Worm (Caenorhabditis elegans) whole organism, L1 larva: ENCODE measurements around the gene C45G9.15.

ENCODE experiments used
- C04F5.9 ChIP-seq: sonication (generic microtip); optimal IDR thresholded peaks from 2 replicates; lab custom pipeline; 2016; ENCODE audit warnings: missing genetic modification characterization, missing compliant biosample characterization
- C16A3.4 ChIP-seq: fragments of 150-350 bp; optimal IDR thresholded peaks from 2 replicates; lab custom pipeline; 2014; ENCODE audit warnings: missing biosample characterization, missing genetic modification characterization
- F16B12.6 ChIP-seq: fragments of 150-350 bp; optimal IDR thresholded peaks from 2 replicates; lab custom pipeline; 2014; ENCODE audit warnings: missing biosample characterization, missing genetic modification characterization
- aly-2 ChIP-seq: fragments of 150-350 bp; optimal IDR thresholded peaks from 2 replicates; lab custom pipeline; 2014; ENCODE audit warnings: missing biosample characterization, missing genetic modification characterization
- ama-1 ChIP-seq: fragments of 150-350 bp; optimal IDR thresholded peaks from 2 replicates; lab custom pipeline; 2014
- blmp-1 ChIP-seq: fragments of 150-350 bp; optimal IDR thresholded peaks from 2 replicates; lab custom pipeline; 2014; ENCODE audit warnings: missing biosample characterization, missing genetic modification characterization
- ceh-63 ChIP-seq: fragments of 200-800 bp; sonication (Bioruptor generic); optimal IDR thresholded peaks from 2 replicates; lab custom pipeline; 2018; ENCODE audit warnings: mild to moderate bottlenecking, missing genetic modification characterization, missing compliant biosample characterization
- ceh-8 ChIP-seq: fragments of 200-800 bp; sonication (Bioruptor generic); optimal IDR thresholded peaks from 2 replicates; lab custom pipeline; 2018; ENCODE audit warnings: mild to moderate bottlenecking, missing genetic modification characterization, moderate library complexity, missing compliant biosample characterization
- ceh-82 ChIP-seq, 3 experiments: fragments of 150-350 bp in 1 of 3; sonication (generic microtip) in 2 of 3; optimal IDR thresholded peaks; 2 replicates each; lab custom pipeline; 2014 to 2017; ENCODE audit warnings: missing biosample characterization in 3 of 3, missing genetic modification characterization in 3 of 3
- ceh-88 ChIP-seq: fragments of 200-800 bp; sonication (Bioruptor generic); IDR thresholded peaks from 2 replicates; pipeline ENCODE4 v1.3.6; 2022; ENCODE audit warnings: missing genetic modification characterization, missing compliant biosample characterization
- ceh-90 ChIP-seq: sonication (generic microtip); optimal IDR thresholded peaks from 2 replicates; lab custom pipeline; 2016; ENCODE audit warnings: missing genetic modification characterization, missing compliant biosample characterization
- dpl-1 ChIP-seq, 3 experiments: fragments of 150-350 bp in 2 of 3; sonication (generic microtip) in 1 of 3; optimal IDR thresholded peaks; 2 replicates each; lab custom pipeline; 2014 to 2017; ENCODE audit warnings: missing biosample characterization in 3 of 3, missing genetic modification characterization in 3 of 3, missing genetic modification reagents in 3 of 3
- efl-1 ChIP-seq, 4 experiments: fragments of 150-350 bp; optimal IDR thresholded peaks in 3 of 4; peaks in 1 of 4; 1 replicate in 1 of 4; 2 replicates in 3 of 4; lab custom pipeline; 2014; ENCODE audit warnings: missing biosample characterization in 2 of 4, missing genetic modification characterization in 2 of 4, missing genetic modification reagents in 2 of 4
- egl-13 ChIP-seq: sonication (generic microtip); optimal IDR thresholded peaks from 2 replicates; lab custom pipeline; 2016; ENCODE audit warnings: missing genotype, missing genetic modification reagents, missing genetic modification characterization, missing compliant biosample characterization
- elt-3 ChIP-seq, 6 experiments: fragments of 150-350 bp in 1 of 6; sonication (generic microtip); optimal IDR thresholded peaks; 2 replicates each; lab custom pipeline; 2017 to 2018; ENCODE audit warnings: missing biosample characterization in 6 of 6, missing genetic modification characterization in 6 of 6, inconsistent platforms in 1 of 6
- fkh-10 ChIP-seq: sonication (generic microtip); optimal IDR thresholded peaks from 2 replicates; lab custom pipeline; 2017; ENCODE audit warnings: missing biosample characterization, missing genetic modification reagents, missing genetic modification characterization
- fkh-8 ChIP-seq: sonication (generic microtip); optimal IDR thresholded peaks from 2 replicates; lab custom pipeline; 2016; ENCODE audit warnings: mild to moderate bottlenecking, missing genetic modification characterization, missing compliant biosample characterization
- fos-1 ChIP-seq: fragments of 150-350 bp; optimal IDR thresholded peaks from 2 replicates; lab custom pipeline; 2014; ENCODE audit warnings: missing biosample characterization, missing genetic modification characterization
- hlh-17 ChIP-seq: fragments of 200-800 bp; sonication (Bioruptor generic); optimal IDR thresholded peaks from 2 replicates; lab custom pipeline; 2018; ENCODE audit warnings: missing genetic modification characterization, mild to moderate bottlenecking, missing compliant biosample characterization, moderate library complexity, borderline replicate concordance
- irx-1 ChIP-seq: sonication (generic microtip); optimal IDR thresholded peaks from 2 replicates; lab custom pipeline; 2016; ENCODE audit warnings: missing genetic modification characterization, missing compliant biosample characterization
- jun-1 ChIP-seq: fragments of 150-350 bp; optimal IDR thresholded peaks from 2 replicates; lab custom pipeline; 2014; ENCODE audit warnings: missing biosample characterization, missing genetic modification reagents, missing genetic modification characterization
- lin-14 ChIP-seq: fragments of 200-800 bp; sonication (Bioruptor generic); optimal IDR thresholded peaks from 2 replicates; lab custom pipeline; 2018; ENCODE audit warnings: mild to moderate bottlenecking, missing genetic modification characterization, moderate library complexity, missing compliant biosample characterization
- lir-3 ChIP-seq: sonication (generic microtip); optimal IDR thresholded peaks from 2 replicates; lab custom pipeline; 2016; ENCODE audit warnings: mild to moderate bottlenecking, missing genetic modification characterization, moderate library complexity, missing compliant biosample characterization; ENCODE audit not compliant: poor library complexity
- lsy-2 ChIP-seq, 2 experiments: fragments of 150-350 bp; optimal IDR thresholded peaks; 2 replicates each; lab custom pipeline; 2014; ENCODE audit warnings: missing biosample characterization in 2 of 2, missing genetic modification characterization in 2 of 2
- mab-9 ChIP-seq: fragments of 200-800 bp; sonication (Bioruptor generic); IDR thresholded peaks from 2 replicates; pipeline ENCODE4 v1.3.6; 2022; ENCODE audit warnings: missing genetic modification reagents, missing genetic modification characterization, missing compliant biosample characterization
- mef-2 ChIP-seq: fragments of 150-350 bp; optimal IDR thresholded peaks from 2 replicates; lab custom pipeline; 2014; ENCODE audit warnings: missing biosample characterization, missing genetic modification characterization
- mep-1 ChIP-seq: fragments of 150-350 bp; optimal IDR thresholded peaks from 2 replicates; lab custom pipeline; 2014; ENCODE audit warnings: missing biosample characterization, missing genetic modification characterization
- nhr-11 ChIP-seq: fragments of 150-350 bp; optimal IDR thresholded peaks from 2 replicates; lab custom pipeline; 2014; ENCODE audit warnings: missing biosample characterization, missing genetic modification characterization
- nhr-19 ChIP-seq: fragments of 200-800 bp; sonication (Bioruptor generic); conservative IDR thresholded peaks from 2 replicates; pipeline ENCODE4 v1.3.6; 2022; ENCODE audit warnings: missing genetic modification characterization, missing compliant biosample characterization
- nhr-20 ChIP-seq: sonication (generic microtip); optimal IDR thresholded peaks from 2 replicates; lab custom pipeline; 2016; ENCODE audit warnings: mild to moderate bottlenecking, missing genetic modification characterization, missing compliant biosample characterization
- nhr-237 ChIP-seq: fragments of 150-350 bp; optimal IDR thresholded peaks from 2 replicates; lab custom pipeline; 2014; ENCODE audit warnings: missing biosample characterization, missing genetic modification characterization
- nhr-28 ChIP-seq: fragments of 150-350 bp; optimal IDR thresholded peaks from 2 replicates; lab custom pipeline; 2014; ENCODE audit warnings: missing biosample characterization, missing genetic modification characterization
- nhr-71 ChIP-seq: sonication (generic microtip); optimal IDR thresholded peaks from 2 replicates; lab custom pipeline; 2016; ENCODE audit warnings: mild to moderate bottlenecking, missing genetic modification characterization, moderate library complexity, missing compliant biosample characterization
- nhr-76 ChIP-seq: sonication (generic microtip); optimal IDR thresholded peaks from 2 replicates; lab custom pipeline; 2017; ENCODE audit warnings: missing biosample characterization, missing genetic modification characterization
- nhr-77 ChIP-seq: fragments of 150-350 bp; optimal IDR thresholded peaks from 2 replicates; lab custom pipeline; 2014; ENCODE audit warnings: missing biosample characterization, missing genetic modification characterization
- nhr-84 ChIP-seq: sonication (generic microtip); optimal IDR thresholded peaks from 2 replicates; lab custom pipeline; 2017; ENCODE audit warnings: missing biosample characterization, missing genetic modification characterization
- nhr-85 ChIP-seq: sonication (generic microtip); peaks from one replicate; lab custom pipeline; 2016; ENCODE audit warnings: missing genetic modification characterization, inconsistent platforms, missing compliant biosample characterization
- nhr-90 ChIP-seq: sonication (generic microtip); optimal IDR thresholded peaks from 2 replicates; lab custom pipeline; 2016; ENCODE audit warnings: mild to moderate bottlenecking, missing genetic modification characterization, missing compliant biosample characterization; ENCODE audit not compliant: poor library complexity
- pag-3 ChIP-seq: sonication (generic microtip); optimal IDR thresholded peaks from 2 replicates; lab custom pipeline; 2017; ENCODE audit warnings: missing genetic modification characterization, mild to moderate bottlenecking, missing compliant biosample characterization, antibody characterized with exemption, borderline replicate concordance; ENCODE audit not compliant: insufficient read depth
- pax-3 ChIP-seq: fragments of 200-800 bp; sonication (Bioruptor generic); optimal IDR thresholded peaks from 2 replicates; lab custom pipeline; 2018; ENCODE audit warnings: mild to moderate bottlenecking, missing genetic modification characterization, moderate library complexity, missing compliant biosample characterization
- snpc-4 ChIP-seq: fragments of 150-350 bp; optimal IDR thresholded peaks from 2 replicates; lab custom pipeline; 2014; ENCODE audit warnings: missing biosample characterization, missing genetic modification characterization
- snu-23 ChIP-seq: sonication (generic microtip); optimal IDR thresholded peaks from 2 replicates; lab custom pipeline; 2016; ENCODE audit warnings: missing genetic modification characterization, missing compliant biosample characterization
- sox-4 ChIP-seq: sonication (generic microtip); optimal IDR thresholded peaks from 2 replicates; lab custom pipeline; 2016; ENCODE audit warnings: missing genetic modification characterization, missing compliant biosample characterization
- sup-37 ChIP-seq: fragments of 200-800 bp; sonication (Bioruptor generic); optimal IDR thresholded peaks from 2 replicates; lab custom pipeline; 2018; ENCODE audit warnings: mild to moderate bottlenecking, missing genetic modification characterization, missing compliant biosample characterization
- tbx-2 ChIP-seq: sonication (generic microtip); optimal IDR thresholded peaks from 2 replicates; lab custom pipeline; 2016; ENCODE audit warnings: missing genetic modification characterization, missing compliant biosample characterization
- tlp-1 ChIP-seq: fragments of 150-350 bp; optimal IDR thresholded peaks from 2 replicates; lab custom pipeline; 2014; ENCODE audit warnings: missing biosample characterization, missing genetic modification characterization
- unc-30 ChIP-seq: sonication (generic microtip); optimal IDR thresholded peaks from 2 replicates; lab custom pipeline; 2017; ENCODE audit warnings: missing biosample characterization, missing genetic modification characterization
- unc-62 ChIP-seq: fragments of 150-350 bp; optimal IDR thresholded peaks from 2 replicates; lab custom pipeline; 2014; ENCODE audit warnings: missing biosample characterization, missing genetic modification reagents, missing genetic modification characterization
- unc-86 ChIP-seq: sonication (generic microtip); optimal IDR thresholded peaks from 2 replicates; lab custom pipeline; 2016; ENCODE audit warnings: missing genetic modification characterization, missing compliant biosample characterization
- zag-1 ChIP-seq: fragments of 150-350 bp; optimal IDR thresholded peaks from 2 replicates; lab custom pipeline; 2014; ENCODE audit warnings: missing biosample characterization, missing genetic modification characterization
- zip-4 ChIP-seq: fragments of 200-800 bp; sonication (Bioruptor generic); optimal IDR thresholded peaks from 2 replicates; lab custom pipeline; 2018; ENCODE audit warnings: mild to moderate bottlenecking, missing genetic modification characterization, moderate library complexity, missing compliant biosample characterization
- ztf-11 ChIP-seq, 2 experiments: sonication (generic microtip); optimal IDR thresholded peaks; 2 replicates each; lab custom pipeline; 2016 to 2017; ENCODE audit warnings: missing genetic modification characterization in 2 of 2, missing biosample characterization in 1 of 2, missing compliant biosample characterization in 1 of 2

The C45G9.15 gene

DNA sequence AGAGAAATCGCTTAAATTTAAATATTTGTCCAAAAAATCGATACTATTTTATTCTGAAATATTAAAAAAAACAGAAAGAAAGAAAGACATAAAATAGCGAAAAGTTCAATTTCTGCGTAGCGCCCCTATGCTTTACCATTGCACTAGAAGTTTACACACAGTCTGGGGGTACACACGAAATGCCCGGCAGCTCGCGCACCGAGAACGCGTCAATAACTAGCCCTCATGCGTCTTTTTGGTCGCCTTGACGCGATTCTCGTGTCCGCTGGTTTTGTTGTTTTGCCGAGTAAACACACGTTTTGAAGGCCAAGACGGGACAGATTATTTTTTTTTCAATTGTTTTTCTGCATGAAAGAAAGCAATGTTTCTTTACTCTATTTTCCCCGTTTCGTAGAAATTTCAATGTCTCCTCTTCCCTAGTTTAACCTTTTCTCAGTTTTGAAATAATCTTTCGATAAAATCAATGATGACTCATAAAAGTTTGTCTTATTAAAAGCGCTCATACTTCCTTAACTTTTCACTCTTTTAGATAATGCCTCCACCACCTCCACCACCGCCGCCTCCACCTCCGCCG lies 33.6 kb downstream of the C45G9.15 start, which contains the start of gene wip-1 (continued):
- TF ChIP-seq nhr-90 (peak; percentile 99), snpc-4 (tag; lab: Kevin White, UChicago) (peak; percentile 92), mab-9 (GFP tag; lab: Robert Waterston, UW) (peak; percentile 89), irx-1 (tag; lab: Kevin White, UChicago) (peak; percentile 96), zag-1 (tag; lab: Kevin White, UChicago) (peak; percentile 57), egl-13 (tag; lab: Kevin White, UChicago) (peak; percentile 95), aly-2 (peak; percentile 88), lin-14 (peak; percentile 99), nhr-77 (tag; lab: Kevin White, UChicago) (peak; percentile 97), unc-62 (GFP tag; lab: Kevin White, UChicago) (peak; percentile 23), C04F5.9 (peak; percentile 95), ceh-88 (GFP tag; lab: Robert Waterston, UW) (peak; percentile 95), unc-86 (peak; percentile 97), ceh-90 (tag; lab: Kevin White, UChicago) (peak; percentile 56), tbx-2 (tag; lab: Kevin White, UChicago) (peak; percentile 99), pax-3 (tag; lab: Kevin White, UChicago) (peak; percentile 94), nhr-237 (tag; lab: Kevin White, UChicago) (peak; percentile 94), fos-1 (peak; percentile 94), zip-4 (peak; percentile 88), unc-30 (no peak), fkh-8 (peak; percentile 98), sox-4 (tag; lab: Kevin White, UChicago) (peak; percentile 93), F16B12.6 (tag; lab: Kevin White, UChicago) (peak; percentile 71), mef-2 (tag; lab: Kevin White, UChicago) (peak; percentile 92), jun-1 (peak; percentile 97), snu-23 (peak; percentile 99), nhr-71 (tag; lab: Kevin White, UChicago) (peak; percentile 99), ceh-82 (tag; optimal IDR thresholded peaks at IDR 0.05; lab: Kevin White, UChicago) (peak; percentile 96 to 99 (median 97)), ztf-11 (tag; optimal IDR thresholded peaks at IDR 0.05; lab: Kevin White, UChicago) (peak in 1 of 2 experiments; percentile 95), efl-1 (optimal IDR thresholded peaks at IDR 0.05; lab: Kevin White, UChicago) (peak; percentile 94 to 95), efl-1 (GFP tag; optimal IDR thresholded peaks at IDR 0.05 in 1 of 2; lab: Kevin White, UChicago) (peak; percentile 86 to 99), lir-3 (peak; percentile 91), lsy-2 (tag; optimal IDR thresholded peaks at IDR 0.05; lab: Kevin White, UChicago) (peak; percentile 97), tlp-1 (no peak), nhr-28 (tag; lab: Kevin White, UChicago) (no peak), nhr-76 (tag; lab: Kevin White, UChicago) (peak; percentile 61), ceh-63 (GFP tag; lab: Kevin White, UChicago) (no peak), hlh-17 (GFP tag; lab: Kevin White, UChicago) (no peak), sup-37 (peak; percentile 93), ceh-8 (peak; percentile 95), ama-1 (lab: Kevin White, UChicago) (peak; percentile 73), pag-3 (tag; lab: Kevin White, UChicago) (peak; percentile 44), nhr-85 (tag; lab: Kevin White, UChicago) (peak; percentile 99), C16A3.4 (tag; lab: Kevin White, UChicago) (peak; percentile 99), nhr-19 (GFP tag; lab: Robert Waterston, UW) (peak; percentile 98), elt-3 (tag; optimal IDR thresholded peaks at IDR 0.05; lab: Kevin White, UChicago) (peak in 5 of 6 experiments; percentile 48 to 96 (median 90)), nhr-84 (tag; lab: Kevin White, UChicago) (no peak), blmp-1 (tag; lab: Kevin White, UChicago) (peak; percentile 90), mep-1 (tag; lab: Kevin White, UChicago) (peak; percentile 99), nhr-20 (peak; percentile 99), nhr-11 (tag; lab: Kevin White, UChicago) (peak; percentile 83), fkh-10 (GFP tag; lab: Kevin White, UChicago) (peak; percentile 95), dpl-1 (GFP tag; optimal IDR thresholded peaks at IDR 0.05; lab: Kevin White, UChicago) (peak; percentile 91 to 94 (median 92))
